Worm (Caenorhabditis elegans) whole organism, young adult: ENCODE measurements around the gene col-167.

ENCODE experiments used
- B0035.1 ChIP-seq: sonication (generic microtip); optimal IDR thresholded peaks from 2 replicates; lab custom pipeline; 2016; ENCODE audit warnings: missing genetic modification characterization, mild to moderate bottlenecking, missing compliant biosample characterization, missing genotype, missing genetic modification reagents
- B0336.3 ChIP-seq: fragments of 200-800 bp; sonication (Bioruptor generic); IDR thresholded peaks from 2 replicates; pipeline ENCODE4 v1.3.6; 2022; ENCODE audit warnings: missing genetic modification characterization, missing compliant biosample characterization
- C06A6.2 ChIP-seq: fragments of 200-800 bp; sonication (Bioruptor generic); conservative IDR thresholded peaks from 2 replicates; pipeline ENCODE4 v1.3.6; 2022; ENCODE audit warnings: missing genetic modification characterization, missing compliant biosample characterization
- D2030.7 ChIP-seq: fragments of 200-800 bp; sonication (Bioruptor generic); IDR thresholded peaks from 2 replicates; pipeline ENCODE4 v1.3.6; 2022; ENCODE audit warnings: missing genetic modification reagents, missing genetic modification characterization, missing compliant biosample characterization
- F23B12.7 ChIP-seq: sonication (generic microtip); optimal IDR thresholded peaks from 2 replicates; lab custom pipeline; 2017; ENCODE audit warnings: missing genetic modification characterization, mild to moderate bottlenecking, missing compliant biosample characterization, antibody characterized with exemption, moderate library complexity; ENCODE audit not compliant: insufficient read depth
- F57A8.1 ChIP-seq: fragments of 200-800 bp; sonication (Bioruptor generic); optimal IDR thresholded peaks from 2 replicates; lab custom pipeline; 2018; ENCODE audit warnings: mild to moderate bottlenecking, missing genetic modification characterization, moderate library complexity, missing compliant biosample characterization
- F57C9.4 ChIP-seq: sonication (generic microtip); optimal IDR thresholded peaks from 2 replicates; lab custom pipeline; 2017; ENCODE audit warnings: mild to moderate bottlenecking, missing genetic modification characterization, missing compliant biosample characterization
- K11D2.4 ChIP-seq: fragments of 200-800 bp; sonication (Bioruptor generic); IDR thresholded peaks from 2 replicates; pipeline ENCODE4 v1.3.6; 2022; ENCODE audit warnings: missing genetic modification reagents, missing genetic modification characterization, missing compliant biosample characterization
- Y79H2A.3 ChIP-seq: fragments of 200-800 bp; sonication (Bioruptor generic); conservative IDR thresholded peaks from 2 replicates; pipeline ENCODE4 v1.3.6; 2022; ENCODE audit warnings: missing genetic modification reagents, missing genetic modification characterization, missing compliant biosample characterization
- ZK185.1 ChIP-seq: sonication (generic microtip); optimal IDR thresholded peaks from 2 replicates; lab custom pipeline; 2016; ENCODE audit warnings: mild to moderate bottlenecking, missing genetic modification characterization, missing compliant biosample characterization; ENCODE audit not compliant: poor library complexity, severe bottlenecking
- akir-1 ChIP-seq: fragments of 200-800 bp; sonication (Bioruptor generic); optimal IDR thresholded peaks from 2 replicates; lab custom pipeline; 2018; ENCODE audit warnings: mild to moderate bottlenecking, missing genetic modification characterization, moderate library complexity, missing compliant biosample characterization
- aptf-2 ChIP-seq: fragments of 200-800 bp; sonication (Bioruptor generic); conservative IDR thresholded peaks from 2 replicates; pipeline ENCODE4 v1.3.6; 2022; ENCODE audit warnings: missing genetic modification reagents, missing genetic modification characterization, missing compliant biosample characterization
- aptf-3 ChIP-seq: fragments of 200-800 bp; sonication (Bioruptor generic); IDR thresholded peaks from 2 replicates; pipeline ENCODE4 v1.3.6; 2022; ENCODE audit warnings: missing genetic modification characterization, missing compliant biosample characterization
- atf-7 ChIP-seq: sonication (generic microtip); optimal IDR thresholded peaks from 2 replicates; lab custom pipeline; 2017; ENCODE audit warnings: mild to moderate bottlenecking, missing genetic modification characterization, missing compliant biosample characterization
- attf-5 ChIP-seq: fragments of 200-800 bp; sonication (Bioruptor generic); optimal IDR thresholded peaks from 2 replicates; lab custom pipeline; 2018; ENCODE audit warnings: mild to moderate bottlenecking, missing genetic modification characterization, missing compliant biosample characterization
- ceh-40 ChIP-seq: fragments of 200-800 bp; sonication (Bioruptor generic); IDR thresholded peaks from 2 replicates; pipeline ENCODE4 v1.3.6; 2022; ENCODE audit warnings: missing genetic modification characterization, missing compliant biosample characterization
- chd-7 ChIP-seq: sonication (generic microtip); optimal IDR thresholded peaks from 2 replicates; lab custom pipeline; 2016; ENCODE audit warnings: mild to moderate bottlenecking, missing genetic modification characterization, moderate library complexity, missing compliant biosample characterization
- dox-1 ChIP-seq: fragments of 200-800 bp; sonication (Bioruptor generic); IDR thresholded peaks from 2 replicates; pipeline ENCODE4 v1.3.6; 2022; ENCODE audit warnings: missing genetic modification reagents, missing genetic modification characterization, missing compliant biosample characterization
- dpl-1 ChIP-seq: fragments of 150-350 bp; optimal IDR thresholded peaks from 2 replicates; lab custom pipeline; 2014; ENCODE audit warnings: missing biosample characterization, missing genetic modification reagents, missing genetic modification characterization
- egl-44 ChIP-seq: fragments of 200-800 bp; sonication (Bioruptor generic); IDR thresholded peaks from 2 replicates; pipeline ENCODE4 v1.3.6; 2022; ENCODE audit warnings: missing genetic modification reagents, missing genetic modification characterization, missing compliant biosample characterization
- hmg-1.2 ChIP-seq: fragments of 200-800 bp; sonication (Bioruptor generic); IDR thresholded peaks from 2 replicates; pipeline ENCODE4 v1.3.6; 2022; ENCODE audit warnings: missing genetic modification reagents, missing genetic modification characterization, missing compliant biosample characterization
- let-607 ChIP-seq, 2 experiments: fragments of 200-800 bp in 1 of 2; sonication (Bioruptor generic) in 1 of 2; sonication (generic microtip) in 1 of 2; optimal IDR thresholded peaks; 2 replicates each; lab custom pipeline; 2016 to 2018; ENCODE audit warnings: mild to moderate bottlenecking in 2 of 2, missing compliant biosample characterization in 2 of 2, missing genetic modification characterization in 2 of 2, moderate library complexity in 2 of 2, missing genotype in 1 of 2
- lin-26 ChIP-seq: fragments of 200-800 bp; sonication (Bioruptor generic); IDR thresholded peaks from 2 replicates; pipeline ENCODE4 v1.3.6; 2022; ENCODE audit warnings: missing genetic modification reagents, missing genetic modification characterization, missing compliant biosample characterization
- lin-35 ChIP-seq, 3 experiments: fragments of 150-350 bp in 2 of 3; sonication (generic microtip) in 1 of 3; optimal IDR thresholded peaks; 2 replicates each; lab custom pipeline; 2014 to 2018; ENCODE audit warnings: missing biosample characterization in 3 of 3, missing genetic modification characterization in 3 of 3, missing genetic modification reagents in 3 of 3
- lin-40 ChIP-seq: sonication (generic microtip); optimal IDR thresholded peaks from 2 replicates; lab custom pipeline; 2016; ENCODE audit warnings: missing genetic modification characterization, mild to moderate bottlenecking, missing compliant biosample characterization, missing genotype, missing genetic modification reagents
- lir-1 ChIP-seq: fragments of 200-800 bp; sonication (Bioruptor generic); conservative IDR thresholded peaks from 2 replicates; pipeline ENCODE4 v1.3.6; 2022; ENCODE audit warnings: missing genetic modification reagents, missing genetic modification characterization, missing compliant biosample characterization
- madf-6 ChIP-seq: fragments of 200-800 bp; sonication (Bioruptor generic); IDR thresholded peaks from 2 replicates; pipeline ENCODE4 v1.3.6; 2022; ENCODE audit warnings: missing genetic modification reagents, missing genetic modification characterization, missing compliant biosample characterization
- madf-8 ChIP-seq: fragments of 200-800 bp; sonication (Bioruptor generic); conservative IDR thresholded peaks from 2 replicates; pipeline ENCODE4 v1.3.6; 2022; ENCODE audit warnings: missing genetic modification reagents, missing genetic modification characterization, missing compliant biosample characterization
- mxl-1 ChIP-seq: sonication (generic microtip); optimal IDR thresholded peaks from 2 replicates; lab custom pipeline; 2016; ENCODE audit warnings: missing genetic modification characterization, missing compliant biosample characterization
- nfyb-1 ChIP-seq: fragments of 200-800 bp; sonication (Bioruptor generic); IDR thresholded peaks from 2 replicates; pipeline ENCODE4 v1.3.6; 2022; ENCODE audit warnings: missing genetic modification reagents, missing genetic modification characterization, missing compliant biosample characterization
- nhr-120 ChIP-seq: fragments of 200-800 bp; sonication (Bioruptor generic); IDR thresholded peaks from 2 replicates; pipeline ENCODE4 v1.3.6; 2022; ENCODE audit warnings: missing genetic modification characterization, missing compliant biosample characterization
- nhr-80 ChIP-seq: sonication (generic microtip); optimal IDR thresholded peaks from 2 replicates; lab custom pipeline; 2016; ENCODE audit warnings: missing genetic modification characterization, missing compliant biosample characterization
- rpc-1 ChIP-seq, 2 experiments: fragments of 150-350 bp in 1 of 2; sonication (generic microtip) in 1 of 2; optimal IDR thresholded peaks; 2 replicates each; lab custom pipeline; 2014 to 2018; ENCODE audit warnings: missing biosample characterization in 1 of 2, missing genetic modification characterization in 1 of 2, missing genetic modification reagents in 1 of 2, missing genotype in 1 of 2
- snpc-1.1 ChIP-seq: sonication (generic microtip); optimal IDR thresholded peaks from 2 replicates; lab custom pipeline; 2017; ENCODE audit warnings: missing genetic modification characterization, mild to moderate bottlenecking, missing compliant biosample characterization, antibody characterized with exemption, moderate library complexity, missing genotype, missing genetic modification reagents; ENCODE audit not compliant: insufficient read depth
- snpc-3.4 ChIP-seq: sonication (generic microtip); optimal IDR thresholded peaks from 2 replicates; lab custom pipeline; 2017; ENCODE audit warnings: missing genetic modification characterization, mild to moderate bottlenecking, missing compliant biosample characterization, antibody characterized with exemption, moderate library complexity, missing genotype, missing genetic modification reagents
- somi-1 ChIP-seq: fragments of 200-800 bp; sonication (Bioruptor generic); optimal IDR thresholded peaks from 2 replicates; lab custom pipeline; 2018; ENCODE audit warnings: mild to moderate bottlenecking, missing genetic modification characterization, missing compliant biosample characterization
- ztf-25 ChIP-seq: fragments of 200-800 bp; sonication (Bioruptor generic); IDR thresholded peaks from 2 replicates; pipeline ENCODE4 v1.3.6; 2022; ENCODE audit warnings: missing genetic modification reagents, missing genetic modification characterization, missing compliant biosample characterization
- ztf-26 ChIP-seq: sonication (generic microtip); optimal IDR thresholded peaks from 2 replicates; lab custom pipeline; 2017; ENCODE audit warnings: missing genetic modification characterization, missing compliant biosample characterization

col-167 gene

ce11 chrX:6364196-6364595, 40.9 kb downstream of the col-167 start, which contains the start of gene C03B1.4:
Gene C03B1.4, plus strand, starts transcription at chrX:6364496.
- no peak for TF ChIP-seq F23B12.7 (tag; lab: Kevin White, UChicago)
- TF ChIP-seq lin-26 (GFP tag; lab: Robert Waterston, UW): no peak
- no peak for TF ChIP-seq Y79H2A.3 (GFP tag; lab: Robert Waterston, UW)
- TF ChIP-seq K11D2.4: no peak
- TF ChIP-seq egl-44 (GFP tag; lab: Robert Waterston, UW): no peak

ce11 chrX:6365715-6366114, 42.4 kb downstream of the col-167 start, which contains the start of gene C03B1.3:
Gene C03B1.3, plus strand, starts transcription at chrX:6366015.
- no peak for TF ChIP-seq F57C9.4 (tag; lab: Kevin White, UChicago)
- TF ChIP-seq nfyb-1: no peak
- no peak for TF ChIP-seq dox-1 (GFP tag; lab: Robert Waterston, UW)
- no peak for TF ChIP-seq aptf-2 (GFP tag; lab: Robert Waterston, UW)
- no peak for TF ChIP-seq aptf-3 (GFP tag; lab: Robert Waterston, UW)
- TF ChIP-seq attf-5 (GFP tag; lab: Kevin White, UChicago): no peak
- TF ChIP-seq lin-35 (GFP tag; optimal IDR thresholded peaks at IDR 0.05; lab: Kevin White, UChicago): no peak
- TF ChIP-seq dpl-1 (GFP tag; lab: Kevin White, UChicago): no peak
- no peak for TF ChIP-seq B0035.1 (tag; lab: Kevin White, UChicago)
- no peak for TF ChIP-seq K11D2.4
- no peak for TF ChIP-seq madf-6 (GFP tag; lab: Robert Waterston, UW)
- TF ChIP-seq, all 124 proteins: peak for 0

- TF ChIP-seq madf-8 (no peak), lir-1 (GFP tag; lab: Robert Waterston, UW) (no peak), let-607 (tag; optimal IDR thresholded peaks at IDR 0.05; lab: Kevin White, UChicago) (no peak), lin-40 (tag; lab: Kevin White, UChicago) (no peak), ZK185.1 (tag; lab: Kevin White, UChicago) (no peak), B0035.1 (tag; lab: Kevin White, UChicago) (no peak), C06A6.2 (no peak), F57A8.1 (GFP tag; lab: Kevin White, UChicago) (no peak)
Measured at ce11 chrX:6369717-6370116, 46.4 kb downstream of the col-167 start, which contains the start of gene C03B1.2. Gene C03B1.2, plus strand, starts transcription at chrX:6370017.

ce11 chrX:6371192-6372116, 48.2 kb downstream of the col-167 start:
- TF ChIP-seq B0336.3 (GFP tag; lab: Robert Waterston, UW) (no peak), snpc-1.1 (peak; percentile 5), atf-7 (tag; lab: Kevin White, UChicago) (peak; percentile 10), rpc-1 (optimal IDR thresholded peaks at IDR 0.05; lab: Kevin White, UChicago) (peak; percentile 89), rpc-1 (tag; optimal IDR thresholded peaks at IDR 0.05; lab: Kevin White, UChicago) (peak; percentile 95), lin-26 (GFP tag; lab: Robert Waterston, UW) (peak; percentile 89; the same call in 1 of the 2 replicates), nhr-80 (peak; percentile 13), hmg-1.2 (GFP tag; lab: Robert Waterston, UW) (peak; percentile 85), snpc-3.4 (tag; lab: Kevin White, UChicago) (peak; percentile 39), madf-8 (no peak), nhr-120 (GFP tag; lab: Robert Waterston, UW) (0 out of 2 replicates have a peak, but pooled peaks have one; percentile 65), ztf-26 (peak; percentile 57), somi-1 (GFP tag; lab: Kevin White, UChicago) (peak; percentile 58), ztf-25 (GFP tag; lab: Robert Waterston, UW) (0 out of 2 replicates have a peak, but pooled peaks have one; percentile 55), dox-1 (GFP tag; lab: Robert Waterston, UW) (no peak; the same call in 1 of the 2 replicates), D2030.7 (GFP tag; lab: Robert Waterston, UW) (peak; percentile 66), F57A8.1 (GFP tag; lab: Kevin White, UChicago) (no peak), chd-7 (no peak), akir-1 (peak; percentile 9), ceh-40 (peak; percentile 72; the same call in 1 of the 2 replicates), ZK185.1 (tag; lab: Kevin White, UChicago) (peak; percentile 67), mxl-1 (tag; lab: Kevin White, UChicago) (peak; percentile 56), let-607 (tag; optimal IDR thresholded peaks at IDR 0.05; lab: Kevin White, UChicago) (peak; percentile 39 to 67)
